Fruit fly (Drosophila melanogaster) whole organism, larva: ENCODE results near the gene CG17572.

Experiments
- noc ChIP-seq: fragments of 200-800 bp; sonication (Bioruptor generic); optimal IDR thresholded peaks from 3 replicates; lab custom pipeline; 2019; ENCODE audit warnings: missing biosample characterization, mild to moderate bottlenecking, missing genetic modification characterization, moderate library complexity

The CG17572 gene

dm6 chr2L:19053860-19054515 lies 20.0 kb downstream of the CG17572 start, which contains the start of gene CG10492:
Gene CG10492 (plus strand): TSS chr2L:19054078.
- no peak for TF ChIP-seq noc

dm6 chr2L:19051534-19052100 lies 22.3 kb downstream of the CG17572 start, which contains the start of gene Rpn3:
Gene Rpn3 (plus strand): TSS chr2L:19051790.
- TF ChIP-seq noc: peak; percentile 60

- no peak for TF ChIP-seq noc
Measured at dm6 chr2L:19048912-19049311, 25.0 kb downstream of the CG17572 start, which contains the start of gene CG10470. Gene CG10470 (plus strand): TSS chr2L:19049076.

- TF ChIP-seq noc: peak; percentile 86
Measured at dm6 chr2L:19045111-19045560, 28.8 kb downstream of the CG17572 start, which contains the start of the genes Ttc19 and Acn. Gene Ttc19 (minus strand): TSS chr2L:19045148. Gene Acn (plus strand): TSS chr2L:19045355.

dm6 chr2L:19041590-19041989 lies 32.4 kb downstream of the CG17572 start, which contains the start of gene Catsup:
Gene Catsup (plus strand): TSS chr2L:19041862.
- no peak for TF ChIP-seq noc

- no peak for TF ChIP-seq noc
Measured at dm6 chr2L:19037455-19037854, 36.5 kb downstream of the CG17572 start.

- no peak for TF ChIP-seq noc
Measured at dm6 chr2L:19037011-19037410, 36.9 kb downstream of the CG17572 start.

- peak; percentile 72 for TF ChIP-seq noc
Measured at dm6 chr2L:19036105-19036714, 37.7 kb downstream of the CG17572 start.

- no peak for TF ChIP-seq noc
Measured at dm6 chr2L:19035013-19035412, 38.9 kb downstream of the CG17572 start.

dm6 chr2L:19034213-19034929 lies 39.6 kb downstream of the CG17572 start, which contains the start of the genes mib2 and CG31800:
Gene mib2 (plus strand): TSS chr2L:19034444.
Gene CG31800 (minus strand): TSS chr2L:19034576.
- TF ChIP-seq noc: no peak

- TF ChIP-seq noc: no peak
Measured at dm6 chr2L:19033288-19033687, 40.7 kb downstream of the CG17572 start, which contains the start of gene hook. Gene hook (minus strand): TSS chr2L:19033498.

dm6 chr2L:19027246-19027886 lies 46.6 kb downstream of the CG17572 start, which contains the start of gene Sidpn:
Gene Sidpn (plus strand): TSS chr2L:19027710.
- TF ChIP-seq noc: no peak

dm6 chr2L:19026491-19027197 lies 47.3 kb downstream of the CG17572 start:
- TF ChIP-seq noc: peak; percentile 45

dm6 chr2L:19024744-19025059 lies 49.2 kb downstream of the CG17572 start:
- no peak for TF ChIP-seq noc

- peak; percentile 50 for TF ChIP-seq noc
Measured at dm6 chr2L:19023972-19024743, 49.8 kb downstream of the CG17572 start.
